In the genomic region with DNA sequence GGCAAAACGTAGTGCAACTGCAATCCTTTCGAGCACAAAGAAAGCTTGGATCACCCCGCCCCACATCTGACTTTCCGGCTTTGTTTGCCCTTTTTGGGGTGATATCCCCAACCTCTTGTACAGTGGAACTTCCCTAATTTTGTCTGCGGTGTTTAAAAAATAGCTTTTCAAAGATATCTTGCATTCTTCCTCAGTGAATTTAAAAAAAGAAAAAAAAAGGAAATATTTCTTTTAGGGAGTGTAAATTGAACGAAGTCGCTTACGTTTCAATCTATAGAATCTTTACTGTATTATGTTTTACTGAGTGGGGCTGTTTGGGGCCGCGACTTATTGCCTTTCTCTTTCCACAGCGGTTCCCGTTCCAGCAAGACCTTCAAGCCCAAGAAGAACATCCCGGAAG, we compare ENCODE assay signal across 5 fruit fly cellular contexts.
TF ChIP-seq lines count a peak whose summit lies in the region.

No protein-coding gene starts in this region.

- no peak for TF ChIP-seq CTCF in whole organism, embryonic (GFP tag; optimal IDR thresholded peaks at IDR 0.05; lab: Kevin White, UChicago)

TF ChIP-seq in whole organism, adult, 20 proteins besides CTCF, POLR2A, EP300 and RAD21:
- TF ChIP-seq CG7045 (GFP tag; optimal IDR thresholded peaks at IDR 0.05; lab: Kevin White, UChicago) (peak; percentile 6), CG1620 (GFP tag; optimal IDR thresholded peaks at IDR 0.05; lab: Kevin White, UChicago) (no peak), CG7101 (tag; optimal IDR thresholded peaks at IDR 0.05; lab: Kevin White, UChicago) (peak; percentile 69), kay (GFP tag; lab: Kevin White, UChicago; ENCODE audit: borderline replicate concordance) (no peak), pad (GFP tag; optimal IDR thresholded peaks at IDR 0.05; lab: Kevin White, UChicago) (peak; percentile 2), bab1 (GFP tag; optimal IDR thresholded peaks at IDR 0.05; lab: Kevin White, UChicago) (peak; percentile 90), Hr96 (GFP tag; optimal IDR thresholded peaks at IDR 0.05; lab: Kevin White, UChicago) (peak; percentile 23), CG14711 (tag; optimal IDR thresholded peaks at IDR 0.05; lab: Kevin White, UChicago) (peak; percentile 56), CG33017 (tag; optimal IDR thresholded peaks at IDR 0.05; lab: Kevin White, UChicago) (peak; percentile 54), ovo (GFP tag; optimal IDR thresholded peaks at IDR 0.05; lab: Kevin White, UChicago) (no peak)

TF ChIP-seq in whole organism, embryonic, 481 proteins besides CTCF, POLR2A, EP300 and RAD21 (continues in another document):
- TF ChIP-seq phol (tag; optimal IDR thresholded peaks at IDR 0.05; lab: Kevin White, UChicago): peak; percentile 26
- TF ChIP-seq Lpt (GFP tag; optimal IDR thresholded peaks at IDR 0.05; lab: Kevin White, UChicago): no peak
- TF ChIP-seq PHDP (tag; optimal IDR thresholded peaks at IDR 0.05; lab: Kevin White, UChicago): peak; percentile 67
- TF ChIP-seq CG13296 (GFP tag; optimal IDR thresholded peaks at IDR 0.05; lab: Kevin White, UChicago): peak; percentile 63
- TF ChIP-seq corto (GFP tag; optimal IDR thresholded peaks at IDR 0.05; lab: Kevin White, UChicago): peak; percentile 45
- peak; percentile 5 for TF ChIP-seq CG15696 (tag; optimal IDR thresholded peaks at IDR 0.05; lab: Kevin White, UChicago)
- TF ChIP-seq hkb (optimal IDR thresholded peaks at IDR 0.05; lab: Kevin White, UChicago): peak; percentile 43
- TF ChIP-seq hkb (GFP tag; IDR thresholded peaks at IDR 0.05; lab: Robert Waterston, UW): peak; percentile 86
- TF ChIP-seq Rx (GFP tag; IDR thresholded peaks at IDR 0.05; lab: Robert Waterston, UW): 0 out of 2 replicates have a peak, but pooled peaks have one; percentile 34
- peak; percentile 69 for TF ChIP-seq CG11695 (GFP tag; IDR thresholded peaks at IDR 0.05; lab: Robert Waterston, UW)
- TF ChIP-seq fd3F (GFP tag; optimal IDR thresholded peaks at IDR 0.05; lab: Kevin White, UChicago): peak; percentile 67
- TF ChIP-seq CG8944 (GFP tag; optimal IDR thresholded peaks at IDR 0.05; lab: Kevin White, UChicago): peak; percentile 46
- peak; percentile 47 for TF ChIP-seq B-H1 (GFP tag; IDR thresholded peaks at IDR 0.05; lab: Robert Waterston, UW)
- TF ChIP-seq ttk (GFP tag; IDR thresholded peaks at IDR 0.05; lab: Robert Waterston, UW): peak; percentile 71
- TF ChIP-seq Poxn (GFP tag; IDR thresholded peaks at IDR 0.05; lab: Robert Waterston, UW): 0 out of 2 replicates have a peak, but pooled peaks have one; percentile 36
- peak; percentile 62 for TF ChIP-seq ind (GFP tag; optimal IDR thresholded peaks at IDR 0.05; lab: Kevin White, UChicago)
- peak; percentile 41 for TF ChIP-seq dmrt11E (tag; optimal IDR thresholded peaks at IDR 0.05; lab: Kevin White, UChicago)
- TF ChIP-seq CG4282 (GFP tag; optimal IDR thresholded peaks at IDR 0.05; lab: Kevin White, UChicago): no peak

TF ChIP-seq in whole organism, prepupa, 60 proteins besides CTCF, POLR2A, EP300 and RAD21 (continues in another document):
- TF ChIP-seq vri (GFP tag; optimal IDR thresholded peaks at IDR 0.05; lab: Kevin White, UChicago) (peak; percentile 45), Blimp-1 (GFP tag; optimal IDR thresholded peaks at IDR 0.05; lab: Kevin White, UChicago) (peak; percentile 33), CG16779 (tag; optimal IDR thresholded peaks at IDR 0.05; lab: Kevin White, UChicago) (peak; percentile 27), Gug (GFP tag; IDR thresholded peaks at IDR 0.05; lab: Robert Waterston, UW) (peak; percentile 41; the same call in 1 of the 2 replicates), Hr38 (GFP tag; optimal IDR thresholded peaks at IDR 0.05; lab: Kevin White, UChicago) (no peak), Hr39 (GFP tag; optimal IDR thresholded peaks at IDR 0.05; lab: Kevin White, UChicago) (peak; percentile 86), CG10631 (GFP tag; optimal IDR thresholded peaks at IDR 0.05; lab: Kevin White, UChicago) (no peak), Sox15 (GFP tag; optimal IDR thresholded peaks at IDR 0.05; lab: Kevin White, UChicago) (peak; percentile 47), Sox102F (GFP tag; optimal IDR thresholded peaks at IDR 0.05; lab: Kevin White, UChicago) (peak; percentile 80), CG6792 (GFP tag; optimal IDR thresholded peaks at IDR 0.05; lab: Kevin White, UChicago) (peak; percentile 80), dsx (GFP tag; optimal IDR thresholded peaks at IDR 0.05; lab: Kevin White, UChicago; ENCODE audit: poor library complexity, severe bottlenecking) (no peak), CG8119 (GFP tag; IDR thresholded peaks at IDR 0.05; lab: Robert Waterston, UW) (peak; percentile 59; the same call in 2 of the 3 replicates), svp (GFP tag; lab: Kevin White, UChicago) (peak; percentile 95), CG10669 (GFP tag; optimal IDR thresholded peaks at IDR 0.05; lab: Kevin White, UChicago) (peak; percentile 23), lz (GFP tag; optimal IDR thresholded peaks at IDR 0.05; lab: Kevin White, UChicago) (peak; percentile 82), esn (GFP tag; optimal IDR thresholded peaks at IDR 0.05; lab: Kevin White, UChicago) (peak; percentile 86), CG7368 (GFP tag; optimal IDR thresholded peaks at IDR 0.05; lab: Kevin White, UChicago) (no peak), Eip93F (GFP tag; optimal IDR thresholded peaks at IDR 0.05; lab: Kevin White, UChicago) (peak; percentile 24), CG31627 (GFP tag; optimal IDR thresholded peaks at IDR 0.05; lab: Kevin White, UChicago) (peak; percentile 87)

TF ChIP-seq in whole organism, pupa, 21 proteins besides CTCF, POLR2A, EP300 and RAD21:
- peak; percentile 74 for TF ChIP-seq Pif1A (GFP tag; optimal IDR thresholded peaks at IDR 0.05; lab: Kevin White, UChicago)
- TF ChIP-seq CG8159 (tag; optimal IDR thresholded peaks at IDR 0.05; lab: Kevin White, UChicago): peak; percentile 55
- no peak for TF ChIP-seq fd96Ca (GFP tag; IDR thresholded peaks at IDR 0.05; lab: Robert Waterston, UW)
- peak; percentile 43 for TF ChIP-seq CG17806 (tag; optimal IDR thresholded peaks at IDR 0.05; lab: Kevin White, UChicago)
- peak; percentile 70 for TF ChIP-seq Ets98B (GFP tag; IDR thresholded peaks at IDR 0.05; lab: Robert Waterston, UW)
- no peak for TF ChIP-seq CG14655 (GFP tag; optimal IDR thresholded peaks at IDR 0.05; lab: Kevin White, UChicago)
- TF ChIP-seq Pif1B (GFP tag; optimal IDR thresholded peaks at IDR 0.05; lab: Kevin White, UChicago): peak; percentile 71
- peak; percentile 70 for TF ChIP-seq CG15710 (tag; optimal IDR thresholded peaks at IDR 0.05; lab: Kevin White, UChicago)
- no peak for TF ChIP-seq rn (GFP tag; IDR thresholded peaks at IDR 0.05; lab: Robert Waterston, UW)
- no peak for TF ChIP-seq CG8301 (tag; optimal IDR thresholded peaks at IDR 0.05; lab: Kevin White, UChicago)
- peak; percentile 86 for TF ChIP-seq CG4496 (GFP tag; IDR thresholded peaks at IDR 0.05; lab: Robert Waterston, UW)
- peak; percentile 60; the same call in 1 of the 2 replicates for TF ChIP-seq CG32121 (GFP tag; IDR thresholded peaks at IDR 0.05; lab: Robert Waterston, UW)
- TF ChIP-seq CG34367 (tag; optimal IDR thresholded peaks at IDR 0.05; lab: Kevin White, UChicago): peak; percentile 23
- TF ChIP-seq Snoo (tag; optimal IDR thresholded peaks at IDR 0.05; lab: Kevin White, UChicago): peak; percentile 87
- TF ChIP-seq CG12605 (GFP tag; IDR thresholded peaks at IDR 0.05; lab: Robert Waterston, UW): peak; percentile 61
- TF ChIP-seq CG9948 (tag; optimal IDR thresholded peaks at IDR 0.05; lab: Kevin White, UChicago): peak; percentile 49
- TF ChIP-seq CG13204 (GFP tag; optimal IDR thresholded peaks at IDR 0.05; lab: Kevin White, UChicago): no peak
- TF ChIP-seq CG10348 (GFP tag; IDR thresholded peaks at IDR 0.05; lab: Robert Waterston, UW): 0 out of 2 replicates have a peak, but pooled peaks have one; percentile 32
- TF ChIP-seq gl (tag; optimal IDR thresholded peaks at IDR 0.05; lab: Kevin White, UChicago): no peak

TF ChIP-seq in whole organism, wandering third instar larva, 38 proteins besides CTCF, POLR2A, EP300 and RAD21 (continues in another document):
- TF ChIP-seq Dif (GFP tag; optimal IDR thresholded peaks at IDR 0.05; lab: Kevin White, UChicago; ENCODE audit: partially characterized antibody): no peak
- TF ChIP-seq jim (GFP tag; optimal IDR thresholded peaks at IDR 0.05; lab: Kevin White, UChicago): no peak
- no peak for TF ChIP-seq CrebA (GFP tag; optimal IDR thresholded peaks at IDR 0.05; lab: Kevin White, UChicago; ENCODE audit: borderline replicate concordance)
- TF ChIP-seq HLH106 (tag; optimal IDR thresholded peaks at IDR 0.05; lab: Kevin White, UChicago): peak; percentile 84
- no peak for TF ChIP-seq N (GFP tag; optimal IDR thresholded peaks at IDR 0.05; lab: Kevin White, UChicago)
- TF ChIP-seq rgr (GFP tag; optimal IDR thresholded peaks at IDR 0.05; lab: Kevin White, UChicago): peak; percentile 83
- TF ChIP-seq brk (GFP tag; optimal IDR thresholded peaks at IDR 0.05; lab: Kevin White, UChicago): no peak
- TF ChIP-seq CG9705 (GFP tag; optimal IDR thresholded peaks at IDR 0.05; lab: Kevin White, UChicago): peak; percentile 10
- peak; percentile 29 for TF ChIP-seq sv (GFP tag; optimal IDR thresholded peaks at IDR 0.05; lab: Kevin White, UChicago)
- TF ChIP-seq usp (GFP tag; optimal IDR thresholded peaks at IDR 0.05; lab: Kevin White, UChicago): no peak
- no peak for TF ChIP-seq dmrt93B (GFP tag; optimal IDR thresholded peaks at IDR 0.05; lab: Kevin White, UChicago)
- TF ChIP-seq Hr83 (GFP tag; optimal IDR thresholded peaks at IDR 0.05; lab: Kevin White, UChicago; ENCODE audit: poor library complexity, severe bottlenecking): peak; percentile 44
- TF ChIP-seq Sp1 (GFP tag; optimal IDR thresholded peaks at IDR 0.05; lab: Kevin White, UChicago): peak; percentile 70
- TF ChIP-seq Hnf4 (GFP tag; optimal IDR thresholded peaks at IDR 0.05; lab: Kevin White, UChicago): no peak
- TF ChIP-seq h (GFP tag; optimal IDR thresholded peaks at IDR 0.05; lab: Kevin White, UChicago): peak; percentile 85
- TF ChIP-seq Vsx2 (GFP tag; optimal IDR thresholded peaks at IDR 0.05; lab: Kevin White, UChicago; ENCODE audit: partially characterized antibody): no peak
- no peak for TF ChIP-seq dl (GFP tag; optimal IDR thresholded peaks at IDR 0.05; lab: Kevin White, UChicago; ENCODE audit: insufficient read depth in 1 of 2, partially characterized antibody in 2 of 2)
- TF ChIP-seq sage (GFP tag; optimal IDR thresholded peaks at IDR 0.05; lab: Kevin White, UChicago): peak; percentile 35
- peak; percentile 82 for TF ChIP-seq ey (GFP tag; optimal IDR thresholded peaks at IDR 0.05; lab: Kevin White, UChicago)
- no peak for TF ChIP-seq Mio (GFP tag; optimal IDR thresholded peaks at IDR 0.05; lab: Kevin White, UChicago)
- peak; percentile 79 for TF ChIP-seq OdsH (GFP tag; optimal IDR thresholded peaks at IDR 0.05; lab: Kevin White, UChicago)
- peak; percentile 67 for TF ChIP-seq woc (GFP tag; optimal IDR thresholded peaks at IDR 0.05; lab: Kevin White, UChicago)
- TF ChIP-seq Abd-B (GFP tag; optimal IDR thresholded peaks at IDR 0.05; lab: Kevin White, UChicago): no peak
- TF ChIP-seq Myc (optimal IDR thresholded peaks at IDR 0.05; lab: Kevin White, UChicago): no peak
- no peak for TF ChIP-seq pan (optimal IDR thresholded peaks at IDR 0.05; lab: Kevin White, UChicago)
- peak; percentile 81 for TF ChIP-seq CG32264 (GFP tag; optimal IDR thresholded peaks at IDR 0.05; lab: Kevin White, UChicago)
